Worm (Caenorhabditis elegans): ENCODE data around the gene ran-3.

The ran-3 gene

DNA sequence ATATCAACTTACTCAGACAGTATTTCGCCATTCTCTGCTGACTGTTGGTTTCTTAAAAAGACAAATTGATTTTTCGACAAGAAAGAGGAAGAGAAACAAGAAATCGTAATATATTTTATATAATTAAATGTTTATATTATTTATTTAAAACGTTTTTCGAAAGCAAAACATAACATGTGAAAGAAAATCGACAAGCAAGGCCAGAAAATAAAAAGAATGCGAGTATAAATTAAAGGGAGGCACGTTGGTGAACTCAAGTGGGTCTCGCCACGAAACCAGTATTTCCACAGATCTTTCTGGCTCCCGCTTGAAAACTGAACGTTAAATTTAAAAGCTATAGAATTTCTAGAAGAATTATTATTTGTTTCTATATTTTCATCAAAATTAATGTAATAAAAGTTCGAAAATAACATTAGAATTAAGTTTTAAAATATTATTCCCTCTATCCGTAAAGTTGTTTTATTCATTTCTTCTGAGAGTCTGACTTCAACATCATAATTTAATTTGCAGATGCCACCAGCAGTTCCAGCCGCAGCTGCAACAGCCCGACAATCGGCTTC is 41.6 kb downstream of the ran-3 start, which contains the start of the genes nst-1 and cct-4 (continued):
- TF ChIP-seq elt-2 (tag; optimal IDR thresholded peaks at IDR 0.05) (no peak), ceh-88 (GFP tag; IDR thresholded peaks at IDR 0.05) (no peak), aly-2 (tag; optimal IDR thresholded peaks at IDR 0.05) (no peak), mab-9 (GFP tag; IDR thresholded peaks at IDR 0.05) (no peak), dsc-1 (tag; optimal IDR thresholded peaks at IDR 0.05) (no peak), nhr-237 (tag; optimal IDR thresholded peaks at IDR 0.05) (no peak), nhr-77 (tag; optimal IDR thresholded peaks at IDR 0.05) (no peak), ceh-63 (GFP tag; optimal IDR thresholded peaks at IDR 0.05) (no peak), unc-30 (tag; optimal IDR thresholded peaks at IDR 0.05) (no peak), ztf-4 (tag; optimal IDR thresholded peaks at IDR 0.05) (no peak), pqm-1 (tag; optimal IDR thresholded peaks at IDR 0.05) (no peak), ets-5 (GFP tag; IDR thresholded peaks at IDR 0.05) (no peak), nhr-47 (tag; optimal IDR thresholded peaks at IDR 0.05) (no peak), ceh-8 (GFP tag; optimal IDR thresholded peaks at IDR 0.05) (no peak), ztf-11 (tag; optimal IDR thresholded peaks at IDR 0.05) (no peak), lir-3 (tag; optimal IDR thresholded peaks at IDR 0.05; ENCODE audit: poor library complexity) (no peak), C16A3.4 (tag; optimal IDR thresholded peaks at IDR 0.05) (peak; percentile 17), irx-1 (tag; optimal IDR thresholded peaks at IDR 0.05) (no peak), nhr-71 (tag; optimal IDR thresholded peaks at IDR 0.05) (peak; percentile 12), nhr-84 (tag; optimal IDR thresholded peaks at IDR 0.05) (no peak), unc-62 (GFP tag; optimal IDR thresholded peaks at IDR 0.05) (no peak), hlh-4 (tag; optimal IDR thresholded peaks at IDR 0.05) (no peak), xbp-1 (tag; optimal IDR thresholded peaks at IDR 0.05) (no peak), mef-2 (tag; optimal IDR thresholded peaks at IDR 0.05) (no peak), skn-1 (tag; optimal IDR thresholded peaks at IDR 0.05) (peak; percentile 18), blmp-1 (tag; optimal IDR thresholded peaks at IDR 0.05) (peak; percentile 17), ceh-90 (tag; optimal IDR thresholded peaks at IDR 0.05) (no peak), lin-35 (GFP tag; optimal IDR thresholded peaks at IDR 0.05) (peak; percentile 47 to 49), swsn-7 (tag; optimal IDR thresholded peaks at IDR 0.05) (no peak), egl-13 (tag; optimal IDR thresholded peaks at IDR 0.05) (no peak), zip-4 (GFP tag; optimal IDR thresholded peaks at IDR 0.05) (no peak), ceh-82 (tag; optimal IDR thresholded peaks at IDR 0.05) (no peak), nhr-85 (tag) (no peak), snpc-4 (tag; optimal IDR thresholded peaks at IDR 0.05) (no peak), unc-130 (tag; optimal IDR thresholded peaks at IDR 0.05) (no peak), nhr-20 (tag; optimal IDR thresholded peaks at IDR 0.05) (no peak), nhr-11 (tag; optimal IDR thresholded peaks at IDR 0.05) (no peak), pag-3 (tag; optimal IDR thresholded peaks at IDR 0.05; ENCODE audit: borderline replicate concordance, insufficient read depth) (no peak), F16B12.6 (tag; optimal IDR thresholded peaks at IDR 0.05) (peak; percentile 6)

DNA sequence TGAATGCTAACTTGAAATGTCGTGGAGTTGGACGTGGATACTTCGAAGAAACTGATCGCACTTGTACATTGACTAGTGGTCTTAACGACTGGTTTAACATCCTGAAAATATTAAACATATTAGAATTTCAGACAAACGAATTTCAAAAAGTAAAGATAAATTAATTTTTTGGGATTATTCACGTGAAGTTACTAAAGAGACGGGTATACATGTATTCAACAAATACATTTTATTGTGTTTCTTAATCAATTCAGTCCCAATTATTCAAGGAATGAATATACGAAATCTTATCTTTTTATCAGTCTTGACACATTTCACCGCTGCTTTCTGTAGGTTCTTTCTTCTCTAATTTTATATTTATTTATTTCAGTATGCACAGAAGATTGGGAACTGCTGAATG is 46.4 kb downstream of the ran-3 start, which contains the start of the genes mrpl-10 and clec-142:
Gene mrpl-10, minus strand, starts transcription at position 101 of the 400 bp plus-strand sequence.
Gene clec-142, plus strand, starts transcription at position 264 of the 400 bp plus-strand sequence.
- TF ChIP-seq unc-130 (tag; optimal IDR thresholded peaks at IDR 0.05) (no peak), nhr-71 (tag; optimal IDR thresholded peaks at IDR 0.05) (no peak), lin-15B (tag; optimal IDR thresholded peaks at IDR 0.05) (no peak), C16A3.4 (tag; optimal IDR thresholded peaks at IDR 0.05) (no peak), lin-35 (GFP tag; optimal IDR thresholded peaks at IDR 0.05) (no peak), alr-1 (tag; optimal IDR thresholded peaks at IDR 0.05; ENCODE audit: borderline replicate concordance) (no peak), Y116A8C.19 (tag; optimal IDR thresholded peaks at IDR 0.05; ENCODE audit: borderline replicate concordance) (no peak), tbx-2 (tag; optimal IDR thresholded peaks at IDR 0.05) (no peak), lin-14 (GFP tag; optimal IDR thresholded peaks at IDR 0.05) (no peak), ceh-8 (GFP tag; optimal IDR thresholded peaks at IDR 0.05) (no peak), nhr-77 (tag; optimal IDR thresholded peaks at IDR 0.05) (no peak)
